Worm (Caenorhabditis elegans): ENCODE measurements around the gene atf-8.

DNA sequence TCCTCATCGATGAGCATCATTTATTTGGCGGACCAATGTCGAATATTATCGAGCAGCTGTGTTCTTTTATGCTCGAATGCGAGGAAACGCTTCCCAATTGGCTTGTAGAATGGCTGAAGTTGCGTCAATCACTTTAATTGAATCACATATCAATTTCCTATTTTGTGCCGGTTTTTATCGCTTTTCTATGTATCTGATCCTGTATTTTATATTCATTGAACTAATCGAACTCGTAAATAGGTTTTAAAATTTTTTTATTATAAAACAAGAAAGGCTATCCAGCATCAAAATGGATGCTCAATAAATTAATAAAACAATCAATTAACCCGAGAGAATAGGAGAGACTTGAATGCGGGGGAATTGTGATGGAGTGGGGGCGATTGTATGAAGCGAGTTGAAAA, 6.7 kb upstream of the atf-8 start:
- TF ChIP-seq mdl-1 (tag; optimal IDR thresholded peaks at IDR 0.05) (no peak), snpc-4 (tag; optimal IDR thresholded peaks at IDR 0.05) (no peak), ceh-82 (tag; optimal IDR thresholded peaks at IDR 0.05) (no peak), tbx-2 (tag; optimal IDR thresholded peaks at IDR 0.05) (no peak), ztf-11 (tag; optimal IDR thresholded peaks at IDR 0.05) (no peak)

Data from whole organism, L1 larva.